Fruit fly (Drosophila melanogaster): Measurements from ENCODE around the gene sina.

Gene sina

DNA sequence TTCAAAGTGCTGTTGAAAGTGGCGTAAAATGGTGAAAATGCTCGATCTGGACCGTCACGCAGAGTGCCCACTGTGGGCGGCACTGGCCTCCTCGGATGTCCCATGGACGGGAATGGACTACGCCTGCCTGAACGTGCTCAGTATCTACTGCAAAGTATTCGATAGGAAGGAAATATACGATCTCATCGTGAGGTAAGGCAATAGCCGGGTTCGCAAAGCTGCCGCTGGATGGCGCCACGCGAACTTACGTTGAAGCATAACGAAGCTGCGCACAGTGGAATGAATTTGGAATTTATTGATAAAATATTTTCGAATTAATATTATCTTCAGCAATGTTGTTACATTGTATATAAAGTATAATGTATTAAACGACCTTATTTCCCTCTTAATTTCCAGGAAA, 42.9 kb downstream of the sina start (continued):
- TF ChIP-seq Jarid2 (GFP tag; optimal IDR thresholded peaks at IDR 0.05), result no peak
- no peak for TF ChIP-seq CG11085 (GFP tag; IDR thresholded peaks at IDR 0.05)
- TF ChIP-seq Nf-YC (tag; optimal IDR thresholded peaks at IDR 0.05), result no peak
- no peak for TF ChIP-seq onecut (GFP tag; IDR thresholded peaks at IDR 0.05)
- TF ChIP-seq salm (tag; optimal IDR thresholded peaks at IDR 0.05), result no peak
- TF ChIP-seq ara (GFP tag; IDR thresholded peaks at IDR 0.05), result no peak
- TF ChIP-seq B-H1 (GFP tag; IDR thresholded peaks at IDR 0.05), result no peak
- TF ChIP-seq CG6689 (GFP tag; IDR thresholded peaks at IDR 0.05), result peak; percentile 24; the same call in 1 of the 2 replicates
- 0 out of 2 replicates have a peak, but pooled peaks have one; percentile 9 for TF ChIP-seq CG3847 (GFP tag; IDR thresholded peaks at IDR 0.05)
- TF ChIP-seq CG3163 (GFP tag; optimal IDR thresholded peaks at IDR 0.05), result no peak
- TF ChIP-seq NfI (GFP tag; optimal IDR thresholded peaks at IDR 0.05), result peak; percentile 28
- TF ChIP-seq CG4730 (GFP tag; IDR thresholded peaks at IDR 0.05), result no peak
- no peak for TF ChIP-seq CG14050 (GFP tag; IDR thresholded peaks at IDR 0.05)
- 0 out of 2 replicates have a peak, but pooled peaks have one; percentile 17 for TF ChIP-seq CG10366 (GFP tag; IDR thresholded peaks at IDR 0.05)
- no peak for TF ChIP-seq CG4424 (GFP tag; optimal IDR thresholded peaks at IDR 0.05)
- 0 out of 3 replicates have a peak, but pooled peaks have one; percentile 27 for TF ChIP-seq knrl (GFP tag; IDR thresholded peaks at IDR 0.05; ENCODE audit: partially characterized antibody)
- no peak for TF ChIP-seq her (GFP tag; optimal IDR thresholded peaks at IDR 0.05)
- peak; percentile 66; the same call in 1 of the 2 replicates for TF ChIP-seq CG32532 (GFP tag; IDR thresholded peaks at IDR 0.05)
- no peak for TF ChIP-seq CG1832 (GFP tag; optimal IDR thresholded peaks at IDR 0.05)
- TF ChIP-seq CG8359 (GFP tag; optimal IDR thresholded peaks at IDR 0.05; ENCODE audit: borderline replicate concordance), result no peak
- peak; percentile 64 for TF ChIP-seq CG4707 (GFP tag; optimal IDR thresholded peaks at IDR 0.05)
- TF ChIP-seq CG7963 (GFP tag; IDR thresholded peaks at IDR 0.05; ENCODE audit: partially characterized antibody), result no peak
- no peak for TF ChIP-seq CG10979 (tag; optimal IDR thresholded peaks at IDR 0.05)
- TF ChIP-seq Camta (GFP tag; optimal IDR thresholded peaks at IDR 0.05), result no peak
- TF ChIP-seq Atf3 (GFP tag; optimal IDR thresholded peaks at IDR 0.05), result no peak
- TF ChIP-seq CG9817 (tag; optimal IDR thresholded peaks at IDR 0.05), result no peak
- no peak for TF ChIP-seq Trl (optimal IDR thresholded peaks at IDR 0.05)
- no peak for TF ChIP-seq Trl (GFP tag; optimal IDR thresholded peaks at IDR 0.05)
- TF ChIP-seq Abd-B (GFP tag; optimal IDR thresholded peaks at IDR 0.05), result no peak
- no peak for TF ChIP-seq Dp (GFP tag; optimal IDR thresholded peaks at IDR 0.05)
- TF ChIP-seq MESR4 (GFP tag; optimal IDR thresholded peaks at IDR 0.05), result no peak
- TF ChIP-seq disco-r (GFP tag; optimal IDR thresholded peaks at IDR 0.05), result no peak
- TF ChIP-seq seq (GFP tag; IDR thresholded peaks at IDR 0.05), result no peak
- no peak for TF ChIP-seq CG11696 (GFP tag; IDR thresholded peaks at IDR 0.05)
- TF ChIP-seq CG14710 (tag; optimal IDR thresholded peaks at IDR 0.05), result no peak
- no peak for TF ChIP-seq CG4328 (GFP tag; optimal IDR thresholded peaks at IDR 0.05)
